Fruit fly (Drosophila melanogaster): ENCODE results near the gene CG4836.

The CG4836 gene

dm6 chr3R:20027841-20028240 is 14.2 kb downstream of the CG4836 start, which contains the start of the genes CG4424 and CG4854 (continued):
- TF ChIP-seq CG1529 (GFP tag; optimal IDR thresholded peaks at IDR 0.05) (no peak), CG17359 (tag; optimal IDR thresholded peaks at IDR 0.05) (no peak), CG8478 (optimal IDR thresholded peaks at IDR 0.05) (no peak), her (GFP tag; optimal IDR thresholded peaks at IDR 0.05) (no peak), CG15601 (tag; optimal IDR thresholded peaks at IDR 0.05) (no peak), CG16813 (GFP tag; IDR thresholded peaks at IDR 0.05; ENCODE audit: partially characterized antibody) (no peak), Fer2 (tag; optimal IDR thresholded peaks at IDR 0.05) (no peak), Hr39 (optimal IDR thresholded peaks at IDR 0.05) (no peak), Mes4 (GFP tag; optimal IDR thresholded peaks at IDR 0.05) (no peak), CG2875 (GFP tag; optimal IDR thresholded peaks at IDR 0.05) (no peak), Taf1 (GFP tag; IDR thresholded peaks at IDR 0.05) (no peak), Nf-YC (tag; optimal IDR thresholded peaks at IDR 0.05) (no peak), bowl (GFP tag; IDR thresholded peaks at IDR 0.05) (no peak), CG10959 (GFP tag; IDR thresholded peaks at IDR 0.05) (no peak), trem (tag; optimal IDR thresholded peaks at IDR 0.05) (peak; percentile 70), CG10366 (GFP tag; IDR thresholded peaks at IDR 0.05) (no peak), tx (GFP tag; optimal IDR thresholded peaks at IDR 0.05) (no peak), CG11093 (GFP tag; IDR thresholded peaks at IDR 0.05) (no peak), CG4854 (GFP tag; optimal IDR thresholded peaks at IDR 0.05) (no peak), CG4360 (GFP tag; IDR thresholded peaks at IDR 0.05) (no peak), Hey (tag; optimal IDR thresholded peaks at IDR 0.05) (no peak), CG30020 (tag; optimal IDR thresholded peaks at IDR 0.05) (peak; percentile 17), CG12299 (tag; optimal IDR thresholded peaks at IDR 0.05) (no peak), tgo (GFP tag; IDR thresholded peaks at IDR 0.05) (no peak), CG14710 (tag; optimal IDR thresholded peaks at IDR 0.05) (peak; percentile 5), row (GFP tag; IDR thresholded peaks at IDR 0.05) (0 out of 3 replicates have a peak, but pooled peaks have one; percentile 32), croc (GFP tag; conservative IDR thresholded peaks at IDR 0.05) (no peak), Meics (GFP tag; optimal IDR thresholded peaks at IDR 0.05) (no peak), Doc2 (GFP tag; IDR thresholded peaks at IDR 0.05) (no peak), Ets65A (GFP tag) (no peak), unc-4 (GFP tag; IDR thresholded peaks at IDR 0.05; ENCODE audit: partially characterized antibody) (peak; percentile 30; the same call in 1 of the 2 replicates), CG3281 (GFP tag; optimal IDR thresholded peaks at IDR 0.05) (no peak), zen (tag; optimal IDR thresholded peaks at IDR 0.05) (no peak), CG9437 (GFP tag; optimal IDR thresholded peaks at IDR 0.05) (no peak), CG13287 (GFP tag; IDR thresholded peaks at IDR 0.05; ENCODE audit: partially characterized antibody) (peak; percentile 57; the same call in 1 of the 2 replicates), gfzf (GFP tag; optimal IDR thresholded peaks at IDR 0.05) (no peak), CG18599 (GFP tag; optimal IDR thresholded peaks at IDR 0.05) (no peak), BtbVII (GFP tag; optimal IDR thresholded peaks at IDR 0.05) (no peak), CG14965 (GFP tag; optimal IDR thresholded peaks at IDR 0.05; ENCODE audit: borderline replicate concordance) (no peak), CG10462 (GFP tag; optimal IDR thresholded peaks at IDR 0.05) (no peak), Doc3 (GFP tag; IDR thresholded peaks at IDR 0.05; ENCODE audit: partially characterized antibody) (peak; percentile 41; the same call in 1 of the 3 replicates), CG15514 (GFP tag; optimal IDR thresholded peaks at IDR 0.05) (no peak), rib (GFP tag; IDR thresholded peaks at IDR 0.05) (no peak), CG10565 (GFP tag; optimal IDR thresholded peaks at IDR 0.05) (no peak), stwl (tag; optimal IDR thresholded peaks at IDR 0.05) (peak; percentile 33), mam (GFP tag; optimal IDR thresholded peaks at IDR 0.05) (no peak), lmd (GFP tag; IDR thresholded peaks at IDR 0.05) (no peak), CG15696 (tag; optimal IDR thresholded peaks at IDR 0.05) (no peak), YL-1 (GFP tag; optimal IDR thresholded peaks at IDR 0.05) (peak; percentile 25), hb (GFP tag; IDR thresholded peaks at IDR 0.05; ENCODE audit: partially characterized antibody) (no peak), Sin3A (optimal IDR thresholded peaks at IDR 0.05) (peak; percentile 22), nerfin-1 (tag; optimal IDR thresholded peaks at IDR 0.05) (no peak)
